Comparison of ENCODE assay signal across 1 fruit fly cellular context in genomic region chrX:20524754-20525236, dm6.
TF ChIP-seq lines count a peak whose summit lies in the region.

Gene Tak1, minus strand, starts transcription at chrX:20524928.

TF ChIP-seq in whole organism, embryonic, 481 proteins besides CTCF, POLR2A, EP300 and RAD21 (continued from another document and continues in another):
- TF ChIP-seq ERR (GFP tag; optimal IDR thresholded peaks at IDR 0.05; lab: Kevin White, UChicago) = no peak
- peak; percentile 93 for TF ChIP-seq Ets65A (GFP tag; lab: Kevin White, UChicago)
- peak; percentile 88 for TF ChIP-seq CG32532 (GFP tag; IDR thresholded peaks at IDR 0.05; lab: Robert Waterston, UW)
- TF ChIP-seq H15 (GFP tag; IDR thresholded peaks at IDR 0.05; lab: Robert Waterston, UW) = peak; percentile 48; the same call in 1 of the 3 replicates
- TF ChIP-seq CG12744 (GFP tag; optimal IDR thresholded peaks at IDR 0.05; lab: Kevin White, UChicago) = peak; percentile 48
- no peak for TF ChIP-seq prd (optimal IDR thresholded peaks at IDR 0.05; lab: Kevin White, UChicago)
- TF ChIP-seq prd (GFP tag; IDR thresholded peaks at IDR 0.05; lab: Robert Waterston, UW) = peak; percentile 69
- TF ChIP-seq BEAF-32 (GFP tag; optimal IDR thresholded peaks at IDR 0.05; lab: Kevin White, UChicago) = peak; percentile 65
- peak; percentile 38 for TF ChIP-seq Dp (GFP tag; optimal IDR thresholded peaks at IDR 0.05; lab: Kevin White, UChicago)
- no peak for TF ChIP-seq Poxn (GFP tag; IDR thresholded peaks at IDR 0.05; lab: Robert Waterston, UW)
- peak; percentile 63 for TF ChIP-seq pzg (GFP tag; optimal IDR thresholded peaks at IDR 0.05; lab: Kevin White, UChicago)
- TF ChIP-seq CG14050 (GFP tag; IDR thresholded peaks at IDR 0.05; lab: Robert Waterston, UW) = no peak
- no peak for TF ChIP-seq sima (GFP tag; optimal IDR thresholded peaks at IDR 0.05; lab: Kevin White, UChicago)
- TF ChIP-seq CG9727 (GFP tag; optimal IDR thresholded peaks at IDR 0.05; lab: Kevin White, UChicago) = peak; percentile 46
- peak; percentile 1 for TF ChIP-seq disco-r (GFP tag; optimal IDR thresholded peaks at IDR 0.05; lab: Kevin White, UChicago)
- TF ChIP-seq ems (GFP tag; optimal IDR thresholded peaks at IDR 0.05; lab: Kevin White, UChicago) = no peak
- peak; percentile 58 for TF ChIP-seq E2f1 (GFP tag; IDR thresholded peaks at IDR 0.05; lab: Robert Waterston, UW)
- no peak for TF ChIP-seq wdn (GFP tag; IDR thresholded peaks at IDR 0.05; lab: Robert Waterston, UW)
- TF ChIP-seq eyg (GFP tag; optimal IDR thresholded peaks at IDR 0.05; lab: Kevin White, UChicago) = no peak
- peak; percentile 78 for TF ChIP-seq Sry-δ (GFP tag; optimal IDR thresholded peaks at IDR 0.05; lab: Kevin White, UChicago)
- TF ChIP-seq Jarid2 (GFP tag; optimal IDR thresholded peaks at IDR 0.05; lab: Kevin White, UChicago) = peak; percentile 36
- TF ChIP-seq CG14710 (tag; optimal IDR thresholded peaks at IDR 0.05; lab: Kevin White, UChicago) = peak; percentile 59
- TF ChIP-seq luna (GFP tag; optimal IDR thresholded peaks at IDR 0.05; lab: Kevin White, UChicago) = no peak
- no peak for TF ChIP-seq abd-A (tag; optimal IDR thresholded peaks at IDR 0.05; lab: Kevin White, UChicago)
- no peak for TF ChIP-seq GATAe (GFP tag; conservative IDR thresholded peaks at IDR 0.05; lab: Robert Waterston, UW)
- peak; percentile 1 to 52 for TF ChIP-seq Pdp1 (GFP tag; optimal IDR thresholded peaks at IDR 0.05; lab: Kevin White, UChicago)
- peak; percentile 45 for TF ChIP-seq CoRest (tag; optimal IDR thresholded peaks at IDR 0.05; lab: Kevin White, UChicago)
- TF ChIP-seq Max (GFP tag; optimal IDR thresholded peaks at IDR 0.05; lab: Kevin White, UChicago) = peak; percentile 30
- TF ChIP-seq D19B (GFP tag; optimal IDR thresholded peaks at IDR 0.05; lab: Kevin White, UChicago) = no peak
- TF ChIP-seq otp (GFP tag; IDR thresholded peaks at IDR 0.05; lab: Robert Waterston, UW) = 0 out of 3 replicates have a peak, but pooled peaks have one; percentile 11
- TF ChIP-seq trem (tag; optimal IDR thresholded peaks at IDR 0.05; lab: Kevin White, UChicago) = peak; percentile 70
- TF ChIP-seq CG13123 (GFP tag; optimal IDR thresholded peaks at IDR 0.05; lab: Kevin White, UChicago) = no peak
- peak; percentile 58 for TF ChIP-seq CG11504 (tag; optimal IDR thresholded peaks at IDR 0.05; lab: Kevin White, UChicago)
- peak; percentile 43 for TF ChIP-seq CG17186 (GFP tag; optimal IDR thresholded peaks at IDR 0.05; lab: Kevin White, UChicago)
- peak; percentile 84; the same call in 1 of the 2 replicates for TF ChIP-seq sna (GFP tag; IDR thresholded peaks at IDR 0.05; lab: Robert Waterston, UW; ENCODE audit: partially characterized antibody)
- TF ChIP-seq CG2199 (GFP tag; IDR thresholded peaks at IDR 0.05; lab: Robert Waterston, UW) = peak; percentile 94
- TF ChIP-seq Sin3A (optimal IDR thresholded peaks at IDR 0.05; lab: Kevin White, UChicago) = peak; percentile 70
- peak; percentile 50 for TF ChIP-seq NfI (GFP tag; optimal IDR thresholded peaks at IDR 0.05; lab: Kevin White, UChicago)
- peak; percentile 27; the same call in 1 of the 2 replicates for TF ChIP-seq Ada2b (GFP tag; IDR thresholded peaks at IDR 0.05; lab: Robert Waterston, UW)
- peak; percentile 58 for TF ChIP-seq E2f2 (GFP tag; IDR thresholded peaks at IDR 0.05; lab: Robert Waterston, UW)
- TF ChIP-seq CG9609 (GFP tag; optimal IDR thresholded peaks at IDR 0.05; lab: Kevin White, UChicago) = peak; percentile 59
- TF ChIP-seq CG6654 (GFP tag; optimal IDR thresholded peaks at IDR 0.05; lab: Kevin White, UChicago) = peak; percentile 17
- TF ChIP-seq CG18764 (GFP tag; optimal IDR thresholded peaks at IDR 0.05; lab: Kevin White, UChicago) = peak; percentile 98
- peak; percentile 84 for TF ChIP-seq Dref (GFP tag; IDR thresholded peaks at IDR 0.05; lab: Robert Waterston, UW)
- peak; percentile 67 for TF ChIP-seq Myb (GFP tag; optimal IDR thresholded peaks at IDR 0.05; lab: Kevin White, UChicago)
- peak; percentile 49; the same call in 1 of the 2 replicates for TF ChIP-seq ranshi (GFP tag; IDR thresholded peaks at IDR 0.05; lab: Robert Waterston, UW)
- peak; percentile 82 for TF ChIP-seq CG11247 (GFP tag; IDR thresholded peaks at IDR 0.05; lab: Robert Waterston, UW)
- peak; percentile 26 for TF ChIP-seq CG10654 (GFP tag; optimal IDR thresholded peaks at IDR 0.05; lab: Kevin White, UChicago)
- TF ChIP-seq Mad (GFP tag; optimal IDR thresholded peaks at IDR 0.05; lab: Kevin White, UChicago) = no peak
- TF ChIP-seq Xbp1 (GFP tag; optimal IDR thresholded peaks at IDR 0.05; lab: Kevin White, UChicago) = peak; percentile 77
- TF ChIP-seq tio (GFP tag; optimal IDR thresholded peaks at IDR 0.05; lab: Kevin White, UChicago) = peak; percentile 47
- peak; percentile 19 for TF ChIP-seq HmgD (GFP tag; optimal IDR thresholded peaks at IDR 0.05; lab: Kevin White, UChicago)
- peak; percentile 6 for TF ChIP-seq pho (GFP tag; optimal IDR thresholded peaks at IDR 0.05; lab: Kevin White, UChicago)
- TF ChIP-seq CG34422 (GFP tag; IDR thresholded peaks at IDR 0.05; lab: Robert Waterston, UW) = peak; percentile 55; the same call in 2 of the 3 replicates
- peak; percentile 26 for TF ChIP-seq tx (GFP tag; optimal IDR thresholded peaks at IDR 0.05; lab: Kevin White, UChicago)
- TF ChIP-seq nerfin-1 (tag; optimal IDR thresholded peaks at IDR 0.05; lab: Kevin White, UChicago) = peak; percentile 54
- peak; percentile 11 for TF ChIP-seq HLH54F (GFP tag; optimal IDR thresholded peaks at IDR 0.05; lab: Kevin White, UChicago)
- peak; percentile 53; the same call in 1 of the 2 replicates for TF ChIP-seq CG10366 (GFP tag; IDR thresholded peaks at IDR 0.05; lab: Robert Waterston, UW)
- TF ChIP-seq CG2120 (GFP tag; optimal IDR thresholded peaks at IDR 0.05; lab: Kevin White, UChicago) = peak; percentile 56
- peak; percentile 7 for TF ChIP-seq CG10462 (GFP tag; optimal IDR thresholded peaks at IDR 0.05; lab: Kevin White, UChicago)
- peak; percentile 51; the same call in 1 of the 2 replicates for TF ChIP-seq onecut (GFP tag; IDR thresholded peaks at IDR 0.05; lab: Robert Waterston, UW)
- peak; percentile 9; the same call in 1 of the 2 replicates for TF ChIP-seq CG7372 (GFP tag; IDR thresholded peaks at IDR 0.05; lab: Robert Waterston, UW)
- TF ChIP-seq CG5245 (GFP tag; optimal IDR thresholded peaks at IDR 0.05; lab: Kevin White, UChicago) = peak; percentile 61
- TF ChIP-seq CG4424 (GFP tag; optimal IDR thresholded peaks at IDR 0.05; lab: Kevin White, UChicago) = peak; percentile 33
- TF ChIP-seq her (GFP tag; optimal IDR thresholded peaks at IDR 0.05; lab: Kevin White, UChicago) = peak; percentile 55
- TF ChIP-seq CG16779 (GFP tag; IDR thresholded peaks at IDR 0.05; lab: Robert Waterston, UW) = no peak
- TF ChIP-seq ci (GFP tag; IDR thresholded peaks at IDR 0.05; lab: Robert Waterston, UW) = peak; percentile 79
- peak; percentile 80 for TF ChIP-seq Bgb (GFP tag; IDR thresholded peaks at IDR 0.05; lab: Robert Waterston, UW; ENCODE audit: partially characterized antibody)
- TF ChIP-seq mam (GFP tag; optimal IDR thresholded peaks at IDR 0.05; lab: Kevin White, UChicago) = peak; percentile 60
- TF ChIP-seq YL-1 (GFP tag; optimal IDR thresholded peaks at IDR 0.05; lab: Kevin White, UChicago) = peak; percentile 59
- no peak for TF ChIP-seq Doc2 (GFP tag; IDR thresholded peaks at IDR 0.05; lab: Robert Waterston, UW)
- peak; percentile 64 for TF ChIP-seq H2.0 (GFP tag; IDR thresholded peaks at IDR 0.05; lab: Robert Waterston, UW)
- peak; percentile 23 for TF ChIP-seq Bdp1 (GFP tag; optimal IDR thresholded peaks at IDR 0.05; lab: Kevin White, UChicago)
- peak; percentile 64; the same call in 1 of the 3 replicates for TF ChIP-seq Dbx (GFP tag; IDR thresholded peaks at IDR 0.05; lab: Robert Waterston, UW)
- TF ChIP-seq ken (GFP tag; IDR thresholded peaks at IDR 0.05; lab: Robert Waterston, UW) = 0 out of 3 replicates have a peak, but pooled peaks have one; percentile 63
- TF ChIP-seq p53 (GFP tag; optimal IDR thresholded peaks at IDR 0.05; lab: Kevin White, UChicago) = peak; percentile 17
- peak; percentile 48 for TF ChIP-seq CG1233 (GFP tag; optimal IDR thresholded peaks at IDR 0.05; lab: Kevin White, UChicago)
- no peak for TF ChIP-seq CG8281 (tag; optimal IDR thresholded peaks at IDR 0.05; lab: Kevin White, UChicago)
- TF ChIP-seq ash1 (GFP tag; optimal IDR thresholded peaks at IDR 0.05; lab: Kevin White, UChicago) = peak; percentile 10
- peak; percentile 78 for TF ChIP-seq CG9932 (GFP tag; IDR thresholded peaks at IDR 0.05; lab: Robert Waterston, UW)
- peak; percentile 9 for TF ChIP-seq CG18599 (GFP tag; optimal IDR thresholded peaks at IDR 0.05; lab: Kevin White, UChicago)
- TF ChIP-seq CG7987 (GFP tag; optimal IDR thresholded peaks at IDR 0.05; lab: Kevin White, UChicago) = peak; percentile 47
- TF ChIP-seq lola (GFP tag; optimal IDR thresholded peaks at IDR 0.05; lab: Kevin White, UChicago) = no peak
- TF ChIP-seq gfzf (GFP tag; optimal IDR thresholded peaks at IDR 0.05; lab: Kevin White, UChicago) = peak; percentile 21
- peak; percentile 5 for TF ChIP-seq Dek (tag; optimal IDR thresholded peaks at IDR 0.05; lab: Kevin White, UChicago)
- TF ChIP-seq CG10321 (GFP tag; IDR thresholded peaks at IDR 0.05; lab: Robert Waterston, UW) = peak; percentile 13; the same call in 1 of the 2 replicates
- peak; percentile 62; the same call in 3 of the 4 replicates for TF ChIP-seq Gug (GFP tag; IDR thresholded peaks at IDR 0.05; lab: Robert Waterston, UW)
- TF ChIP-seq hkb (optimal IDR thresholded peaks at IDR 0.05; lab: Kevin White, UChicago) = peak; percentile 74
- TF ChIP-seq hkb (GFP tag; IDR thresholded peaks at IDR 0.05; lab: Robert Waterston, UW) = no peak
- peak; percentile 2 for TF ChIP-seq fu2 (GFP tag; optimal IDR thresholded peaks at IDR 0.05; lab: Kevin White, UChicago)
- peak; percentile 24 for TF ChIP-seq CG4820 (GFP tag; optimal IDR thresholded peaks at IDR 0.05; lab: Kevin White, UChicago)
- TF ChIP-seq CG3847 (GFP tag; IDR thresholded peaks at IDR 0.05; lab: Robert Waterston, UW) = peak; percentile 49
- TF ChIP-seq CG17361 (GFP tag; IDR thresholded peaks at IDR 0.05; lab: Robert Waterston, UW) = peak; percentile 41; the same call in 2 of the 3 replicates
- TF ChIP-seq Antp (GFP tag; optimal IDR thresholded peaks at IDR 0.05; lab: Kevin White, UChicago) = peak; percentile 67
- TF ChIP-seq nerfin-2 (GFP tag; IDR thresholded peaks at IDR 0.05; lab: Robert Waterston, UW; ENCODE audit: partially characterized antibody) = peak; percentile 85
- TF ChIP-seq amos (GFP tag; IDR thresholded peaks at IDR 0.05; lab: Robert Waterston, UW; ENCODE audit: partially characterized antibody) = peak; percentile 63
- no peak for TF ChIP-seq Atf6 (GFP tag; IDR thresholded peaks at IDR 0.05; lab: Robert Waterston, UW)
- TF ChIP-seq CG30431 (GFP tag; optimal IDR thresholded peaks at IDR 0.05; lab: Kevin White, UChicago) = peak; percentile 49
- TF ChIP-seq CG1024 (GFP tag; IDR thresholded peaks at IDR 0.05; lab: Robert Waterston, UW) = 0 out of 2 replicates have a peak, but pooled peaks have one; percentile 20
- TF ChIP-seq lab (GFP tag; optimal IDR thresholded peaks at IDR 0.05; lab: Kevin White, UChicago) = peak; percentile 24
- peak; percentile 46 for TF ChIP-seq caup (GFP tag; optimal IDR thresholded peaks at IDR 0.05; lab: Kevin White, UChicago; ENCODE audit: severe bottlenecking)
- TF ChIP-seq gro (GFP tag; optimal IDR thresholded peaks at IDR 0.05; lab: Kevin White, UChicago) = no peak
- peak; percentile 79 for TF ChIP-seq bbx (GFP tag; IDR thresholded peaks at IDR 0.05; lab: Robert Waterston, UW; ENCODE audit: partially characterized antibody)
- TF ChIP-seq pnt (GFP tag; optimal IDR thresholded peaks at IDR 0.05; lab: Kevin White, UChicago) = peak; percentile 51
- peak; percentile 34 for TF ChIP-seq CG4617 (GFP tag; optimal IDR thresholded peaks at IDR 0.05; lab: Kevin White, UChicago; ENCODE audit: borderline replicate concordance)
- no peak for TF ChIP-seq CG12236 (GFP tag; optimal IDR thresholded peaks at IDR 0.05; lab: Kevin White, UChicago)
- TF ChIP-seq dmrt11E (tag; optimal IDR thresholded peaks at IDR 0.05; lab: Kevin White, UChicago) = peak; percentile 40
- TF ChIP-seq stwl (tag; optimal IDR thresholded peaks at IDR 0.05; lab: Kevin White, UChicago) = peak; percentile 82
- TF ChIP-seq Meics (GFP tag; optimal IDR thresholded peaks at IDR 0.05; lab: Kevin White, UChicago) = peak; percentile 59
- peak; percentile 44 for TF ChIP-seq Hr3 (GFP tag; optimal IDR thresholded peaks at IDR 0.05; lab: Kevin White, UChicago)
- peak; percentile 42 for TF ChIP-seq CG10959 (GFP tag; IDR thresholded peaks at IDR 0.05; lab: Robert Waterston, UW)
- peak; percentile 55 for TF ChIP-seq gem (tag; optimal IDR thresholded peaks at IDR 0.05; lab: Kevin White, UChicago)
- TF ChIP-seq CrebB (tag; optimal IDR thresholded peaks at IDR 0.05; lab: Kevin White, UChicago) = peak; percentile 10
- peak; percentile 22 for TF ChIP-seq shn (GFP tag; optimal IDR thresholded peaks at IDR 0.05; lab: Kevin White, UChicago)
- peak; percentile 54 for TF ChIP-seq CG10267 (tag; optimal IDR thresholded peaks at IDR 0.05; lab: Kevin White, UChicago)
- TF ChIP-seq CG32772 (GFP tag; IDR thresholded peaks at IDR 0.05; lab: Robert Waterston, UW) = peak; percentile 17; the same call in 1 of the 2 replicates
- peak; percentile 79 for TF ChIP-seq Rfx (GFP tag; IDR thresholded peaks at IDR 0.05; lab: Robert Waterston, UW)
- TF ChIP-seq CG34376 (GFP tag; optimal IDR thresholded peaks at IDR 0.05; lab: Kevin White, UChicago) = peak; percentile 48
- peak; percentile 87 for TF ChIP-seq NFAT (GFP tag; IDR thresholded peaks at IDR 0.05; lab: Robert Waterston, UW)
- peak; percentile 5 for TF ChIP-seq CG3065 (GFP tag; optimal IDR thresholded peaks at IDR 0.05; lab: Kevin White, UChicago)
- peak; percentile 59 for TF ChIP-seq inv (GFP tag; IDR thresholded peaks at IDR 0.05; lab: Robert Waterston, UW; ENCODE audit: partially characterized antibody)
- peak; percentile 12 for TF ChIP-seq HHEX (GFP tag; optimal IDR thresholded peaks at IDR 0.05; lab: Kevin White, UChicago)
- no peak for TF ChIP-seq CG14965 (GFP tag; optimal IDR thresholded peaks at IDR 0.05; lab: Kevin White, UChicago; ENCODE audit: borderline replicate concordance)
- TF ChIP-seq CG12659 (GFP tag; optimal IDR thresholded peaks at IDR 0.05; lab: Kevin White, UChicago) = peak; percentile 74
- TF ChIP-seq CG15601 (tag; optimal IDR thresholded peaks at IDR 0.05; lab: Kevin White, UChicago) = peak; percentile 39
- TF ChIP-seq Hr51 (GFP tag; optimal IDR thresholded peaks at IDR 0.05; lab: Kevin White, UChicago) = peak; percentile 8 to 19
- peak; percentile 62 for TF ChIP-seq lmd (GFP tag; IDR thresholded peaks at IDR 0.05; lab: Robert Waterston, UW)
- TF ChIP-seq CG10209 (GFP tag; optimal IDR thresholded peaks at IDR 0.05; lab: Kevin White, UChicago) = peak; percentile 20
- TF ChIP-seq Ets97D (GFP tag; optimal IDR thresholded peaks at IDR 0.05; lab: Kevin White, UChicago) = peak; percentile 71
